Worm (Caenorhabditis elegans) whole organism, L4 larva: Measurements from ENCODE around the gene R08E3.1.

Experiments used
- F37D6.2 ChIP-seq: sonication (generic microtip); optimal IDR thresholded peaks from 2 replicates; lab custom pipeline; 2016; ENCODE audit warnings: mild to moderate bottlenecking, missing genetic modification characterization, missing compliant biosample characterization
- T26A8.4 ChIP-seq: fragments of 200-800 bp; sonication (Bioruptor generic); IDR thresholded peaks from 2 replicates; pipeline ENCODE4 v1.3.6; 2022; ENCODE audit warnings: missing genetic modification characterization, missing compliant biosample characterization
- Y75B8A.6 ChIP-seq: fragments of 200-800 bp; sonication (Bioruptor generic); IDR thresholded peaks from 2 replicates; pipeline ENCODE4 v1.3.6; 2022; ENCODE audit warnings: missing genetic modification reagents, missing genetic modification characterization, missing compliant biosample characterization
- aly-2 ChIP-seq: sonication (generic microtip); optimal IDR thresholded peaks from 2 replicates; lab custom pipeline; 2018; ENCODE audit warnings: missing biosample characterization, missing genetic modification characterization
- arid-1 ChIP-seq: fragments of 200-800 bp; sonication (Bioruptor generic); conservative IDR thresholded peaks from 2 replicates; pipeline ENCODE4 v1.3.6; 2022; ENCODE audit warnings: missing genetic modification reagents, missing genetic modification characterization, missing compliant biosample characterization
- attf-4 ChIP-seq: sonication (generic microtip); optimal IDR thresholded peaks from 3 replicates; lab custom pipeline; 2017; ENCODE audit warnings: missing biosample characterization, missing genetic modification characterization
- ceh-28 ChIP-seq: fragments of 150-350 bp; optimal IDR thresholded peaks from 2 replicates; lab custom pipeline; 2014; ENCODE audit warnings: missing biosample characterization, missing genetic modification reagents, missing genetic modification characterization
- ceh-32 ChIP-seq: sonication (generic microtip); optimal IDR thresholded peaks from 2 replicates; lab custom pipeline; 2016; ENCODE audit warnings: mild to moderate bottlenecking, missing genetic modification characterization, missing compliant biosample characterization; ENCODE audit not compliant: poor library complexity
- ceh-82 ChIP-seq: sonication (generic microtip); optimal IDR thresholded peaks from 2 replicates; lab custom pipeline; 2017; ENCODE audit warnings: missing biosample characterization, missing genetic modification characterization
- ces-1 ChIP-seq: fragments of 150-350 bp; sonication (generic microtip); optimal IDR thresholded peaks from 4 replicates; lab custom pipeline; 2014; ENCODE audit warnings: missing biosample characterization, missing genetic modification reagents, missing genetic modification characterization
- daf-16 ChIP-seq, 3 experiments: sonication (generic microtip); optimal IDR thresholded peaks; 2 replicates each; lab custom pipeline; 2016 to 2017; ENCODE audit warnings: missing genetic modification characterization in 3 of 3, missing genetic modification reagents in 3 of 3, mild to moderate bottlenecking in 2 of 3, missing compliant biosample characterization in 2 of 3, missing biosample characterization in 1 of 3, moderate library complexity in 1 of 3
- dmd-6 ChIP-seq: fragments of 200-800 bp; sonication (Bioruptor generic); IDR thresholded peaks from 2 replicates; pipeline ENCODE4 v1.3.6; 2022; ENCODE audit warnings: missing genetic modification reagents, missing genetic modification characterization, missing compliant biosample characterization
- gei-8 ChIP-seq: fragments of 200-800 bp; sonication (Bioruptor generic); optimal IDR thresholded peaks from 2 replicates; lab custom pipeline; 2018; ENCODE audit warnings: mild to moderate bottlenecking, missing genetic modification characterization, missing compliant biosample characterization
- hif-1 ChIP-seq, 2 experiments: sonication (generic microtip); optimal IDR thresholded peaks; 2 replicates each; lab custom pipeline; 2016 to 2017; ENCODE audit warnings: missing compliant biosample characterization in 2 of 2, missing genetic modification characterization in 2 of 2, missing genetic modification reagents in 2 of 2, missing genotype in 2 of 2, mild to moderate bottlenecking in 1 of 2
- hmg-1.1 ChIP-seq: fragments of 200-800 bp; sonication (Bioruptor generic); IDR thresholded peaks from 2 replicates; pipeline ENCODE4 v1.3.6; 2022; ENCODE audit warnings: missing genetic modification reagents, missing genetic modification characterization, missing compliant biosample characterization
- lim-7 ChIP-seq: fragments of 200-800 bp; sonication (Bioruptor generic); IDR thresholded peaks from 2 replicates; pipeline ENCODE4 v1.3.6; 2022; ENCODE audit warnings: missing genetic modification characterization, missing compliant biosample characterization
- lin-13 ChIP-seq: fragments of 150-350 bp; optimal IDR thresholded peaks from 2 replicates; lab custom pipeline; 2014; ENCODE audit warnings: missing biosample characterization, missing genetic modification reagents, missing genetic modification characterization
- lin-15B ChIP-seq: fragments of 150-350 bp; sonication (generic microtip); optimal IDR thresholded peaks from 3 replicates; lab custom pipeline; 2014; ENCODE audit warnings: missing biosample characterization, missing genetic modification characterization
- lsy-2 ChIP-seq, 2 experiments: fragments of 150-350 bp in 1 of 2; sonication (generic microtip) in 1 of 2; optimal IDR thresholded peaks; 2 replicates each; lab custom pipeline; 2014 to 2017; ENCODE audit warnings: missing biosample characterization in 2 of 2, missing genetic modification characterization in 2 of 2
- madf-9 ChIP-seq: fragments of 200-800 bp; sonication (Bioruptor generic); conservative IDR thresholded peaks from 2 replicates; pipeline ENCODE4 v1.3.6; 2022; ENCODE audit warnings: missing genetic modification reagents, missing genetic modification characterization, missing compliant biosample characterization
- mdl-1 ChIP-seq, 2 experiments: fragments of 150-350 bp in 1 of 2; sonication (generic microtip) in 1 of 2; optimal IDR thresholded peaks; 2 replicates each; lab custom pipeline; 2014 to 2017; ENCODE audit warnings: missing biosample characterization in 2 of 2, missing genetic modification characterization in 2 of 2
- mes-2 ChIP-seq: sonication (generic microtip); optimal IDR thresholded peaks from 2 replicates; lab custom pipeline; 2016; ENCODE audit warnings: missing genotype, mild to moderate bottlenecking, missing genetic modification characterization, missing compliant biosample characterization; ENCODE audit not compliant: poor library complexity, severe bottlenecking
- mxl-3 ChIP-seq: fragments of 200-800 bp; sonication (Bioruptor generic); optimal IDR thresholded peaks from 2 replicates; lab custom pipeline; 2018; ENCODE audit warnings: mild to moderate bottlenecking, missing genetic modification characterization, missing compliant biosample characterization
- nhr-237 ChIP-seq: sonication (generic microtip); optimal IDR thresholded peaks from 2 replicates; lab custom pipeline; 2017; ENCODE audit warnings: missing biosample characterization, missing genetic modification characterization
- nhr-28 ChIP-seq: fragments of 150-350 bp; optimal IDR thresholded peaks from 2 replicates; lab custom pipeline; 2014; ENCODE audit warnings: missing biosample characterization, missing genetic modification characterization
- nhr-48 ChIP-seq: sonication (generic microtip); optimal IDR thresholded peaks from 2 replicates; lab custom pipeline; 2016; ENCODE audit warnings: mild to moderate bottlenecking, missing genetic modification characterization, missing compliant biosample characterization
- nhr-6 ChIP-seq: fragments of 150-350 bp; optimal IDR thresholded peaks from 2 replicates; lab custom pipeline; 2014; ENCODE audit warnings: missing biosample characterization, missing genetic modification characterization
- pha-4 ChIP-seq, 2 experiments: fragments of 150-350 bp in 1 of 2; fragments of 200-800 bp in 1 of 2; sonication (Bioruptor generic) in 1 of 2; IDR thresholded peaks in 1 of 2; optimal IDR thresholded peaks in 1 of 2; 2 replicates each; pipeline versions ENCODE4 v1.3.6 to Lab custom; 2014 to 2022; ENCODE audit warnings: missing genetic modification characterization in 2 of 2, missing genetic modification reagents in 2 of 2, missing biosample characterization in 1 of 2, missing compliant biosample characterization in 1 of 2
- php-3 ChIP-seq: fragments of 200-800 bp; sonication (Bioruptor generic); IDR thresholded peaks from 2 replicates; pipeline ENCODE4 v1.3.6; 2022; ENCODE audit warnings: missing genetic modification reagents, missing genetic modification characterization, missing compliant biosample characterization
- pqm-1 ChIP-seq: sonication (generic microtip); optimal IDR thresholded peaks from 2 replicates; lab custom pipeline; 2017; ENCODE audit warnings: missing biosample characterization, missing genetic modification characterization
- skn-1 ChIP-seq: fragments of 150-350 bp; optimal IDR thresholded peaks from 2 replicates; lab custom pipeline; 2014; ENCODE audit warnings: missing biosample characterization, missing genetic modification characterization
- snpc-1.2 ChIP-seq: fragments of 200-800 bp; sonication (Bioruptor generic); IDR thresholded peaks from 2 replicates; pipeline ENCODE4 v1.3.6; 2022; ENCODE audit warnings: missing genetic modification reagents, missing genetic modification characterization, missing compliant biosample characterization
- spr-3 ChIP-seq: fragments of 200-800 bp; sonication (Bioruptor generic); optimal IDR thresholded peaks from 2 replicates; lab custom pipeline; 2018; ENCODE audit warnings: mild to moderate bottlenecking, missing genetic modification characterization, missing compliant biosample characterization
- tra-1 ChIP-seq: fragments of 200-800 bp; sonication (Bioruptor generic); IDR thresholded peaks from 2 replicates; pipeline ENCODE4 v1.3.6; 2022; ENCODE audit warnings: missing genetic modification reagents, missing genetic modification characterization, missing compliant biosample characterization
- unc-39 ChIP-seq: sonication (generic microtip); optimal IDR thresholded peaks from 2 replicates; lab custom pipeline; 2017; ENCODE audit warnings: missing biosample characterization, missing genetic modification characterization
- zag-1 ChIP-seq: fragments of 150-350 bp; optimal IDR thresholded peaks from 2 replicates; lab custom pipeline; 2014; ENCODE audit warnings: missing biosample characterization, missing genetic modification characterization
- ztf-7 ChIP-seq: fragments of 150-350 bp; optimal IDR thresholded peaks from 2 replicates; lab custom pipeline; 2014; ENCODE audit warnings: missing biosample characterization, missing genetic modification characterization

The R08E3.1 gene

ce11 chrX:4853060-4853459 is 30.6 kb downstream of the R08E3.1 start, which contains the start of gene F39C12.1 (continued):
- TF ChIP-seq spr-3 (GFP tag; lab: Kevin White, UChicago) (no peak), php-3 (GFP tag; lab: Robert Waterston, UW) (peak; percentile 81), madf-9 (no peak), lim-7 (GFP tag; lab: Robert Waterston, UW) (no peak), hif-1 (tag; optimal IDR thresholded peaks at IDR 0.05; lab: Kevin White, UChicago) (peak in 1 of 2 experiments; percentile 61), daf-16 (GFP tag; optimal IDR thresholded peaks at IDR 0.05; lab: Kevin White, UChicago) (no peak), daf-16 (tag; optimal IDR thresholded peaks at IDR 0.05; lab: Kevin White, UChicago) (peak; percentile 90), nhr-28 (tag; lab: Kevin White, UChicago) (peak; percentile 82), aly-2 (no peak), mdl-1 (tag; optimal IDR thresholded peaks at IDR 0.05; lab: Kevin White, UChicago) (no peak), T26A8.4 (GFP tag; lab: Robert Waterston, UW) (no peak), ceh-82 (no peak), snpc-1.2 (GFP tag; lab: Robert Waterston, UW) (no peak), tra-1 (GFP tag; lab: Robert Waterston, UW) (no peak), nhr-48 (tag; lab: Kevin White, UChicago) (no peak), mxl-3 (GFP tag; lab: Kevin White, UChicago) (peak; percentile 80), lin-13 (GFP tag; lab: Kevin White, UChicago) (no peak), ceh-32 (no peak), skn-1 (no peak), Y75B8A.6 (GFP tag; lab: Robert Waterston, UW) (no peak), nhr-237 (tag; lab: Kevin White, UChicago) (no peak), ztf-7 (tag; lab: Kevin White, UChicago) (no peak), unc-39 (no peak), mes-2 (tag; lab: Kevin White, UChicago) (peak; percentile 90), lsy-2 (tag; optimal IDR thresholded peaks at IDR 0.05; lab: Kevin White, UChicago) (no peak), dmd-6 (GFP tag; lab: Robert Waterston, UW) (peak; percentile 76), zag-1 (tag; lab: Kevin White, UChicago) (no peak), arid-1 (no peak), hmg-1.1 (GFP tag; lab: Robert Waterston, UW) (0 out of 2 replicates have a peak, but pooled peaks have one; percentile 23), gei-8 (GFP tag; lab: Kevin White, UChicago) (no peak), ceh-28 (tag; lab: Kevin White, UChicago) (no peak), lin-15B (no peak), pha-4 (GFP tag; IDR thresholded peaks at IDR 0.05; lab: Robert Waterston, UW) (no peak), pha-4 (tag; optimal IDR thresholded peaks at IDR 0.05; lab: Kevin White, UChicago) (no peak), ces-1 (GFP tag; lab: Kevin White, UChicago) (no peak)
- TF ChIP-seq, all 104 proteins: peak for 12

- TF ChIP-seq ces-1 (GFP tag; lab: Kevin White, UChicago) = peak; percentile 37
- TF ChIP-seq F37D6.2 (tag; lab: Kevin White, UChicago) = no peak
- TF ChIP-seq nhr-6 (tag; lab: Kevin White, UChicago) = no peak
- TF ChIP-seq ztf-7 (tag; lab: Kevin White, UChicago) = no peak
These were observed 37.2 kb downstream of the R08E3.1 start, which contains the start of gene add-1 for ce11 chrX:4859582-4860095. Gene add-1, minus strand, starts transcription at chrX:4860045.

DNA sequence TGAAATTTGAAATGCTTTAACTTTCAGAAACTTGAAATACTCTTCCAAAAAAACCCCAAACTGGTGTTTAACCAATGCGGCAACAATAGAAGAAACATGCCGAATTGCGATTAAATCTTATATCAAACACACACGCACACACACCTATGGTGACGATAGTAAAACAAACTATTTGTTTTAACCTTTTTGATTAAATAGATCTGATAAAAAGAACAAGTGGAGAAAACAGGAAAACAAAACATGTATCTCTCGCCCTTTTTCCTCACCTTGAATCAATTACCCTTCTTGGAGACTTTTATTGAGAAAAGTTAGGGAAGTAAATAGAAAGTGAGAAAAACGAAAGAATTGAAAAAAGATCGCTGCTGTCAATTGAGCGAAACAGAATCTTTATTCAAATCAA is 39.0 kb downstream of the R08E3.1 start:
- no peak for TF ChIP-seq daf-16 (GFP tag; optimal IDR thresholded peaks at IDR 0.05; lab: Kevin White, UChicago)
- TF ChIP-seq daf-16 (tag; optimal IDR thresholded peaks at IDR 0.05; lab: Kevin White, UChicago) = peak; percentile 63
- TF ChIP-seq pqm-1 (tag; lab: Kevin White, UChicago) = peak; percentile 58
- TF ChIP-seq attf-4 = no peak
